Fruit fly (Drosophila melanogaster): ENCODE data around the gene hth.

The hth gene

dm6 chr3R:10598943-10599342 lies 40.4 kb downstream of the hth start (continued):
- TF ChIP-seq Chrac-16 (GFP tag; optimal IDR thresholded peaks at IDR 0.05) (no peak), CG9817 (tag; optimal IDR thresholded peaks at IDR 0.05) (no peak), amos (GFP tag; IDR thresholded peaks at IDR 0.05; ENCODE audit: partially characterized antibody) (no peak), CG1603 (tag; optimal IDR thresholded peaks at IDR 0.05) (no peak), CG13296 (GFP tag; optimal IDR thresholded peaks at IDR 0.05) (no peak), Elba2 (GFP tag; optimal IDR thresholded peaks at IDR 0.05) (no peak), B-H1 (GFP tag; IDR thresholded peaks at IDR 0.05) (no peak), twi (tag; optimal IDR thresholded peaks at IDR 0.05) (peak; percentile 13), CG18619 (GFP tag; optimal IDR thresholded peaks at IDR 0.05) (no peak), Kr (GFP tag; optimal IDR thresholded peaks at IDR 0.05) (peak; percentile 56), lmd (GFP tag; IDR thresholded peaks at IDR 0.05) (no peak), CG31441 (GFP tag; IDR thresholded peaks at IDR 0.05) (no peak), fd3F (GFP tag; optimal IDR thresholded peaks at IDR 0.05) (no peak), Hr78 (GFP tag; optimal IDR thresholded peaks at IDR 0.05) (no peak), MBD-R2 (GFP tag; IDR thresholded peaks at IDR 0.05) (no peak), tio (GFP tag; optimal IDR thresholded peaks at IDR 0.05) (no peak), wor (GFP tag; IDR thresholded peaks at IDR 0.05) (no peak), CG6813 (GFP tag; optimal IDR thresholded peaks at IDR 0.05) (no peak), oc (tag; optimal IDR thresholded peaks at IDR 0.05) (no peak), unpg (GFP tag; optimal IDR thresholded peaks at IDR 0.05) (peak; percentile 5), Drgx (GFP tag; IDR thresholded peaks at IDR 0.05) (no peak), CG13424 (tag; optimal IDR thresholded peaks at IDR 0.05) (no peak), CG10565 (GFP tag; optimal IDR thresholded peaks at IDR 0.05) (no peak), dmrt11E (tag; optimal IDR thresholded peaks at IDR 0.05) (peak; percentile 23), Neu2 (GFP tag; optimal IDR thresholded peaks at IDR 0.05; ENCODE audit: borderline replicate concordance) (no peak), MTF-1 (GFP tag; optimal IDR thresholded peaks at IDR 0.05; ENCODE audit: borderline replicate concordance) (peak; percentile 9), ac (GFP tag; optimal IDR thresholded peaks at IDR 0.05) (peak; percentile 33), Deaf1 (tag; optimal IDR thresholded peaks at IDR 0.05) (no peak), ato (GFP tag; IDR thresholded peaks at IDR 0.05; ENCODE audit: partially characterized antibody) (no peak), CG9876 (GFP tag; optimal IDR thresholded peaks at IDR 0.05) (no peak), onecut (GFP tag; IDR thresholded peaks at IDR 0.05) (no peak), CG2120 (GFP tag; optimal IDR thresholded peaks at IDR 0.05) (no peak), Dek (tag; optimal IDR thresholded peaks at IDR 0.05) (no peak), CG1792 (GFP tag; optimal IDR thresholded peaks at IDR 0.05) (no peak), Hand (GFP tag; optimal IDR thresholded peaks at IDR 0.05) (no peak), Max (GFP tag; optimal IDR thresholded peaks at IDR 0.05) (no peak), Atf-2 (GFP tag; optimal IDR thresholded peaks at IDR 0.05) (no peak), CG8478 (optimal IDR thresholded peaks at IDR 0.05) (no peak), CG9797 (GFP tag; optimal IDR thresholded peaks at IDR 0.05) (no peak), CG16813 (GFP tag; IDR thresholded peaks at IDR 0.05; ENCODE audit: partially characterized antibody) (no peak), cwo (GFP tag; optimal IDR thresholded peaks at IDR 0.05) (no peak), CG4424 (GFP tag; optimal IDR thresholded peaks at IDR 0.05) (no peak), Ets97D (GFP tag; optimal IDR thresholded peaks at IDR 0.05) (no peak), br (optimal IDR thresholded peaks at IDR 0.05) (no peak), CG11085 (GFP tag; IDR thresholded peaks at IDR 0.05) (no peak), Ssrp (tag; optimal IDR thresholded peaks at IDR 0.05) (no peak), TFAM (GFP tag; optimal IDR thresholded peaks at IDR 0.05) (no peak), vfl (GFP tag; optimal IDR thresholded peaks at IDR 0.05) (no peak), CG6854 (GFP tag; optimal IDR thresholded peaks at IDR 0.05) (no peak), hkb (optimal IDR thresholded peaks at IDR 0.05) (no peak), hkb (GFP tag; IDR thresholded peaks at IDR 0.05) (no peak), dati (GFP tag; IDR thresholded peaks at IDR 0.05) (no peak)

Measured in whole organism, embryonic.